Worm (Caenorhabditis elegans) whole organism, young adult: ENCODE results near the gene F25D1.8.
A peak's percentile ranks its signal among the peaks of the same experiment; 100 is the strongest.

Experiments used
- F10E7.11 ChIP-seq: sonication (generic microtip); optimal IDR thresholded peaks from 2 replicates; lab custom pipeline; 2017; ENCODE audit warnings: mild to moderate bottlenecking, missing genetic modification characterization, moderate library complexity, missing compliant biosample characterization
- K11D2.4 ChIP-seq: fragments of 200-800 bp; sonication (Bioruptor generic); IDR thresholded peaks from 2 replicates; pipeline ENCODE4 v1.3.6; 2022; ENCODE audit warnings: missing genetic modification reagents, missing genetic modification characterization, missing compliant biosample characterization
- T07F8.4 ChIP-seq: sonication (generic microtip); optimal IDR thresholded peaks from 2 replicates; lab custom pipeline; 2016; ENCODE audit warnings: mild to moderate bottlenecking, missing genetic modification characterization, moderate library complexity, missing compliant biosample characterization
- T26A5.8 ChIP-seq: sonication (generic microtip); optimal IDR thresholded peaks from 2 replicates; lab custom pipeline; 2016; ENCODE audit warnings: missing genetic modification characterization, missing compliant biosample characterization
- Y53G8AR.9 ChIP-seq: fragments of 200-800 bp; sonication (Bioruptor generic); conservative IDR thresholded peaks from 2 replicates; pipeline ENCODE4 v1.3.6; 2022; ENCODE audit warnings: missing genetic modification reagents, missing genetic modification characterization, missing compliant biosample characterization
- Y56A3A.18 ChIP-seq: fragments of 200-800 bp; sonication (Bioruptor generic); IDR thresholded peaks from 2 replicates; pipeline ENCODE4 v1.3.6; 2022; ENCODE audit warnings: missing genetic modification reagents, missing genetic modification characterization, missing compliant biosample characterization
- akir-1 ChIP-seq: fragments of 200-800 bp; sonication (Bioruptor generic); optimal IDR thresholded peaks from 2 replicates; lab custom pipeline; 2018; ENCODE audit warnings: mild to moderate bottlenecking, missing genetic modification characterization, moderate library complexity, missing compliant biosample characterization
- ama-1 ChIP-seq, 3 experiments: fragments of 150-350 bp in 1 of 3; sonication (generic microtip) in 2 of 3; optimal IDR thresholded peaks; 2 replicates each; lab custom pipeline; 2014 to 2018; ENCODE audit warnings: missing biosample characterization in 2 of 3, missing genetic modification characterization in 2 of 3, missing genetic modification reagents in 2 of 3
- atf-7 ChIP-seq: sonication (generic microtip); optimal IDR thresholded peaks from 2 replicates; lab custom pipeline; 2017; ENCODE audit warnings: mild to moderate bottlenecking, missing genetic modification characterization, missing compliant biosample characterization
- athp-1 ChIP-seq: sonication (generic microtip); optimal IDR thresholded peaks from 2 replicates; lab custom pipeline; 2017; ENCODE audit warnings: mild to moderate bottlenecking, missing genetic modification characterization, missing compliant biosample characterization
- bed-2 ChIP-seq: fragments of 200-800 bp; sonication (Bioruptor generic); IDR thresholded peaks from 2 replicates; pipeline ENCODE4 v1.3.6; 2022; ENCODE audit warnings: missing genetic modification reagents, missing genetic modification characterization, missing compliant biosample characterization
- ccch-3 ChIP-seq: fragments of 200-800 bp; sonication (Bioruptor generic); optimal IDR thresholded peaks from 2 replicates; lab custom pipeline; 2018; ENCODE audit warnings: mild to moderate bottlenecking, missing genetic modification characterization, missing compliant biosample characterization
- ceh-40 ChIP-seq: fragments of 200-800 bp; sonication (Bioruptor generic); IDR thresholded peaks from 2 replicates; pipeline ENCODE4 v1.3.6; 2022; ENCODE audit warnings: missing genetic modification characterization, missing compliant biosample characterization
- ceh-79 ChIP-seq: sonication (generic microtip); optimal IDR thresholded peaks from 2 replicates; lab custom pipeline; 2017; ENCODE audit warnings: mild to moderate bottlenecking, missing genetic modification characterization, missing compliant biosample characterization
- dox-1 ChIP-seq: fragments of 200-800 bp; sonication (Bioruptor generic); IDR thresholded peaks from 2 replicates; pipeline ENCODE4 v1.3.6; 2022; ENCODE audit warnings: missing genetic modification reagents, missing genetic modification characterization, missing compliant biosample characterization
- dpl-1 ChIP-seq: fragments of 150-350 bp; optimal IDR thresholded peaks from 2 replicates; lab custom pipeline; 2014; ENCODE audit warnings: missing biosample characterization, missing genetic modification reagents, missing genetic modification characterization
- efl-1 ChIP-seq: fragments of 150-350 bp; optimal IDR thresholded peaks from 2 replicates; lab custom pipeline; 2014; ENCODE audit warnings: missing biosample characterization, missing genetic modification reagents, missing genetic modification characterization
- ets-4 ChIP-seq: fragments of 200-800 bp; sonication (Bioruptor generic); optimal IDR thresholded peaks from 2 replicates; lab custom pipeline; 2018; ENCODE audit warnings: mild to moderate bottlenecking, missing genetic modification characterization, missing compliant biosample characterization
- fkh-3 ChIP-seq: sonication (generic microtip); optimal IDR thresholded peaks from 2 replicates; lab custom pipeline; 2016; ENCODE audit warnings: mild to moderate bottlenecking, missing genetic modification characterization, missing compliant biosample characterization
- hlh-26 ChIP-seq: fragments of 200-800 bp; sonication (Bioruptor generic); conservative IDR thresholded peaks from 2 replicates; pipeline ENCODE4 v1.3.6; 2022; ENCODE audit warnings: missing genetic modification reagents, missing genetic modification characterization, missing compliant biosample characterization
- hsf-1 ChIP-seq: fragments of 200-800 bp; sonication (Bioruptor generic); IDR thresholded peaks from 2 replicates; pipeline ENCODE4 v1.3.6; 2022; ENCODE audit warnings: missing genetic modification reagents, missing genetic modification characterization, missing compliant biosample characterization
- let-526 ChIP-seq: fragments of 200-800 bp; sonication (Bioruptor generic); IDR thresholded peaks from 2 replicates; pipeline ENCODE4 v1.3.6; 2022; ENCODE audit warnings: missing genetic modification reagents, missing genetic modification characterization, missing compliant biosample characterization
- lsy-27 ChIP-seq: sonication (generic microtip); optimal IDR thresholded peaks from 2 replicates; lab custom pipeline; 2017; ENCODE audit warnings: missing genetic modification characterization, mild to moderate bottlenecking, missing compliant biosample characterization, antibody characterized with exemption, missing genotype, borderline replicate concordance; ENCODE audit not compliant: insufficient read depth
- madf-3 ChIP-seq: fragments of 200-800 bp; sonication (Bioruptor generic); IDR thresholded peaks from 2 replicates; pipeline ENCODE4 v1.3.6; 2022; ENCODE audit warnings: missing genetic modification reagents, missing genetic modification characterization, missing compliant biosample characterization
- madf-8 ChIP-seq: fragments of 200-800 bp; sonication (Bioruptor generic); conservative IDR thresholded peaks from 2 replicates; pipeline ENCODE4 v1.3.6; 2022; ENCODE audit warnings: missing genetic modification reagents, missing genetic modification characterization, missing compliant biosample characterization
- mcd-1 ChIP-seq: fragments of 200-800 bp; sonication (Bioruptor generic); IDR thresholded peaks from 2 replicates; pipeline ENCODE4 v1.3.6; 2022; ENCODE audit warnings: missing genetic modification reagents, missing genetic modification characterization, missing compliant biosample characterization
- nhr-179 ChIP-seq: sonication (generic microtip); optimal IDR thresholded peaks from 2 replicates; lab custom pipeline; 2016; ENCODE audit warnings: mild to moderate bottlenecking, missing genetic modification characterization, missing compliant biosample characterization
- nhr-90 ChIP-seq: sonication (generic microtip); optimal IDR thresholded peaks from 2 replicates; lab custom pipeline; 2016; ENCODE audit warnings: missing genotype, mild to moderate bottlenecking, missing genetic modification characterization, missing compliant biosample characterization
- rcor-1 ChIP-seq: fragments of 200-800 bp; sonication (Bioruptor generic); IDR thresholded peaks from 2 replicates; pipeline ENCODE4 v1.3.6; 2022; ENCODE audit warnings: missing genetic modification reagents, missing genetic modification characterization, missing compliant biosample characterization
- rec-8 ChIP-seq, 2 experiments: sonication (generic microtip); optimal IDR thresholded peaks; 2 replicates each; lab custom pipeline; 2016; ENCODE audit warnings: mild to moderate bottlenecking in 2 of 2, missing genetic modification characterization in 2 of 2, missing genetic modification reagents in 2 of 2, missing genotype in 2 of 2, missing biosample characterization in 1 of 2, missing compliant biosample characterization in 1 of 2, moderate library complexity in 1 of 2
- sdz-38 ChIP-seq: sonication (generic microtip); optimal IDR thresholded peaks from 2 replicates; lab custom pipeline; 2016; ENCODE audit warnings: missing genotype, missing genetic modification characterization, missing compliant biosample characterization
- snpc-1.1 ChIP-seq: sonication (generic microtip); optimal IDR thresholded peaks from 2 replicates; lab custom pipeline; 2017; ENCODE audit warnings: missing genetic modification characterization, mild to moderate bottlenecking, missing compliant biosample characterization, antibody characterized with exemption, moderate library complexity, missing genotype, missing genetic modification reagents; ENCODE audit not compliant: insufficient read depth
- snpc-3.4 ChIP-seq: sonication (generic microtip); optimal IDR thresholded peaks from 2 replicates; lab custom pipeline; 2017; ENCODE audit warnings: missing genetic modification characterization, mild to moderate bottlenecking, missing compliant biosample characterization, antibody characterized with exemption, moderate library complexity, missing genotype, missing genetic modification reagents
- snpc-4 ChIP-seq, 5 experiments: fragments of 150-350 bp in 1 of 5; sonication (generic microtip) in 4 of 5; optimal IDR thresholded peaks; 2 replicates each; lab custom pipeline; 2014 to 2018; ENCODE audit warnings: missing genetic modification characterization in 5 of 5, missing biosample characterization in 3 of 5, antibody characterized with exemption in 2 of 5, mild to moderate bottlenecking in 2 of 5, missing compliant biosample characterization in 2 of 5, missing genotype in 2 of 5, moderate library complexity in 2 of 5, missing genetic modification reagents in 1 of 5
- sptf-2 ChIP-seq: fragments of 200-800 bp; sonication (Bioruptor generic); optimal IDR thresholded peaks from 2 replicates; lab custom pipeline; 2018; ENCODE audit warnings: mild to moderate bottlenecking, missing genetic modification characterization, missing compliant biosample characterization
- tbp1 ChIP-seq: fragments of 200-800 bp; sonication (Bioruptor generic); optimal IDR thresholded peaks from 2 replicates; lab custom pipeline; 2018; ENCODE audit warnings: mild to moderate bottlenecking, missing genetic modification characterization, missing compliant biosample characterization
- tlf-1 ChIP-seq: fragments of 200-800 bp; sonication (Bioruptor generic); optimal IDR thresholded peaks from 2 replicates; lab custom pipeline; 2018; ENCODE audit warnings: mild to moderate bottlenecking, missing genetic modification characterization, missing compliant biosample characterization
- xnd-1 ChIP-seq: sonication (generic microtip); optimal IDR thresholded peaks from 2 replicates; lab custom pipeline; 2016; ENCODE audit warnings: missing genotype, missing genetic modification reagents, missing genetic modification characterization, missing compliant biosample characterization
- ztf-25 ChIP-seq: fragments of 200-800 bp; sonication (Bioruptor generic); IDR thresholded peaks from 2 replicates; pipeline ENCODE4 v1.3.6; 2022; ENCODE audit warnings: missing genetic modification reagents, missing genetic modification characterization, missing compliant biosample characterization
- ztf-28 ChIP-seq: fragments of 200-800 bp; sonication (Bioruptor generic); IDR thresholded peaks from 2 replicates; pipeline ENCODE4 v1.3.6; 2022; ENCODE audit warnings: missing genetic modification reagents, missing genetic modification characterization, missing compliant biosample characterization
- ztf-3 ChIP-seq: fragments of 200-800 bp; sonication (Bioruptor generic); optimal IDR thresholded peaks from 2 replicates; lab custom pipeline; 2018; ENCODE audit warnings: mild to moderate bottlenecking, missing genetic modification characterization, missing compliant biosample characterization

F25D1.8 gene

DNA sequence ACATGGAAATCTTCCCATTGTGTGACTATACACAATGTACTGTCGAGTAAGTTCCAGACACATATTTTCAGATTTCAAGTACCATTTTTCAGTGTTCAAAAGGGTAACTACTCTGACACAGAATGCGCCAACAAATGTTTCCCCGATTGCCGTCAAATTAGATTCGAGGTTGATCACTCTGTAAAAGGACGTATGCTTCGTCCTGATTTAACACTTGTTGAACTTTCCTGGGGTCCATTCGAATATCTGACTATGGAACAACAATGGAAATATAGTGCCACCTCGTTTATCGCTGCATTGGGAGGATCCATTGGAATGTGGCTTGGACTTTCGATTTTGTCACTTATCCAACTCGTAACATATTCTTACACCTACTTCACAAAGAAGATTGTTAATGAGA is 35.0 kb downstream of the F25D1.8 start:
- no peak for TF ChIP-seq K11D2.4 (GFP tag; lab: Robert Waterston, UW)
- no peak for TF ChIP-seq nhr-90 (tag; lab: Kevin White, UChicago)
- no peak for TF ChIP-seq athp-1
- TF ChIP-seq sdz-38 (tag; lab: Kevin White, UChicago): no peak
- no peak for TF ChIP-seq F10E7.11 (tag; lab: Kevin White, UChicago)
- no peak for TF ChIP-seq rec-8 (tag; optimal IDR thresholded peaks at IDR 0.05; lab: Kevin White, UChicago)
- no peak for TF ChIP-seq atf-7
- TF ChIP-seq madf-3 (GFP tag; lab: Robert Waterston, UW): no peak

- TF ChIP-seq mcd-1 (GFP tag; lab: Robert Waterston, UW) (0 out of 2 replicates have a peak, but pooled peaks have one; percentile 9), ztf-28 (GFP tag; lab: Robert Waterston, UW) (no peak)
Observed at ce11 chrV:10576319-10576718, 37.1 kb downstream of the F25D1.8 start, which contains the start of gene vps-54. Gene vps-54 (minus strand): TSS chrV:10576419.

- TF ChIP-seq Y53G8AR.9 (GFP tag; lab: Robert Waterston, UW) (0 out of 2 replicates have a peak, but pooled peaks have one; percentile 33), dpl-1 (GFP tag; lab: Kevin White, UChicago) (no peak)
Observed at ce11 chrV:10578226-10578625, 39.0 kb downstream of the F25D1.8 start, which contains the start of gene mics-1. Gene mics-1 (minus strand): TSS chrV:10578326.

DNA sequence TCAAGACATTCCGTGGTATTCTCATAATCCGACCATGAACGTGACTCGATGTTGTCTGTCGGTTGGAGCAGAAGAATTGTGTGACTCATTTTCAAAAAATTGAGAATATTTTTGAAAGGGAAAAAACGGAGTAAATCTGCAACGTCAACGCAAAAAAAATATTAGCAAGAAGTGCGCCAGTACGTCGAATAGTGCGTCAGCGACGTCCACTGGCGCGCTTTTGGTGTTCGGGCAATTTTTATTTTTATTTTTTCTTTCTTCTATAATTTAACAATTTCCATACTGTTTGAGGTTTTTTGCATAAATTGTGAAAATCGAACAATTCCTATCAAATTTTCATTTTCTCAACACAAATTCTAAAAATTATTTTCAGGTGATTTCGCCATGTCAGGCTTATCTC is 39.7 kb downstream of the F25D1.8 start, which contains the start of the genes erh-1 and lpd-9:
erh-1 (minus strand) TSS at position 204 of the 400 bp plus-strand sequence.
lpd-9 (plus strand) TSS at position 368 of the 400 bp plus-strand sequence.
- TF ChIP-seq T07F8.4 (tag; lab: Kevin White, UChicago) (no peak), snpc-1.1 (tag; lab: Kevin White, UChicago) (no peak), snpc-4 (GFP tag; optimal IDR thresholded peaks at IDR 0.05; lab: Kevin White, UChicago) (peak; percentile 19), snpc-4 (tag; optimal IDR thresholded peaks at IDR 0.05; lab: Kevin White, UChicago) (peak in 2 of 4 experiments; percentile 47 to 63), K11D2.4 (GFP tag; lab: Robert Waterston, UW) (peak; percentile 63; the same call in 1 of the 2 replicates), sptf-2 (GFP tag; lab: Kevin White, UChicago) (no peak), ztf-25 (no peak), let-526 (GFP tag; lab: Robert Waterston, UW) (no peak), dox-1 (peak; percentile 83; the same call in 1 of the 2 replicates), rec-8 (tag; optimal IDR thresholded peaks at IDR 0.05; lab: Kevin White, UChicago) (no peak), fkh-3 (tag; lab: Kevin White, UChicago) (no peak), nhr-179 (tag; lab: Kevin White, UChicago) (no peak), ceh-79 (no peak), ztf-3 (GFP tag; lab: Kevin White, UChicago) (no peak), akir-1 (GFP tag; lab: Kevin White, UChicago) (no peak), sdz-38 (tag; lab: Kevin White, UChicago) (no peak), hsf-1 (GFP tag; lab: Robert Waterston, UW) (no peak), snpc-3.4 (tag; lab: Kevin White, UChicago) (peak; percentile 73), hlh-26 (GFP tag; lab: Robert Waterston, UW) (no peak), tbp1 (peak; percentile 52), T26A5.8 (tag; lab: Kevin White, UChicago) (no peak), ccch-3 (GFP tag; lab: Kevin White, UChicago) (no peak), xnd-1 (peak; percentile 41), tlf-1 (GFP tag; lab: Kevin White, UChicago) (peak; percentile 49), madf-8 (GFP tag; lab: Robert Waterston, UW) (peak; percentile 40; the same call in 1 of the 2 replicates), efl-1 (peak; percentile 2), ama-1 (optimal IDR thresholded peaks at IDR 0.05; lab: Kevin White, UChicago) (no peak), ama-1 (GFP tag; optimal IDR thresholded peaks at IDR 0.05; lab: Kevin White, UChicago) (no peak), lsy-27 (no peak), rcor-1 (GFP tag; lab: Robert Waterston, UW) (peak; percentile 60), ceh-40 (GFP tag; lab: Robert Waterston, UW) (no peak), Y56A3A.18 (GFP tag; lab: Robert Waterston, UW) (peak; percentile 86), bed-2 (no peak), ets-4 (GFP tag; lab: Kevin White, UChicago) (no peak)
